Fruit fly (Drosophila melanogaster): Measurements from ENCODE around the gene Hpf1.
A peak's percentile ranks its signal among the peaks of the same experiment; 100 is the strongest.

Hpf1 gene

dm6 chr3R:5791497-5791896 lies at the start of gene Hpf1 (continued):
- TF ChIP-seq CG16815 (GFP tag; optimal IDR thresholded peaks at IDR 0.05) (peak; percentile 98), CG17612 (GFP tag; IDR thresholded peaks at IDR 0.05) (peak; percentile 95), CG13894 (tag; optimal IDR thresholded peaks at IDR 0.05) (peak; percentile 98), CG7928 (GFP tag; optimal IDR thresholded peaks at IDR 0.05) (peak; percentile 80), CG12071 (GFP tag; optimal IDR thresholded peaks at IDR 0.05) (peak; percentile 98), scrt (GFP tag; optimal IDR thresholded peaks at IDR 0.05) (peak; percentile 93), stwl (tag; optimal IDR thresholded peaks at IDR 0.05) (peak; percentile 86), Nf-YC (tag; optimal IDR thresholded peaks at IDR 0.05) (peak; percentile 90), Chrac-16 (GFP tag; optimal IDR thresholded peaks at IDR 0.05) (peak; percentile 99), CG2199 (GFP tag; IDR thresholded peaks at IDR 0.05) (peak; percentile 85; the same call in 2 of the 3 replicates), CG31224 (GFP tag; IDR thresholded peaks at IDR 0.05) (peak; percentile 95), maf-S (GFP tag; optimal IDR thresholded peaks at IDR 0.05) (peak; percentile 98), E2f2 (GFP tag; IDR thresholded peaks at IDR 0.05) (peak; percentile 86), D19A (tag; optimal IDR thresholded peaks at IDR 0.05) (peak; percentile 94), Sry-δ (GFP tag; optimal IDR thresholded peaks at IDR 0.05) (peak; percentile 81), CG3163 (GFP tag; optimal IDR thresholded peaks at IDR 0.05) (peak; percentile 91), nerfin-1 (tag; optimal IDR thresholded peaks at IDR 0.05) (peak; percentile 96), CG15269 (tag; optimal IDR thresholded peaks at IDR 0.05) (peak; percentile 99), NC2α (GFP tag; optimal IDR thresholded peaks at IDR 0.05) (peak; percentile 96), zen (tag; optimal IDR thresholded peaks at IDR 0.05) (peak; percentile 97), Dip2 (GFP tag; IDR thresholded peaks at IDR 0.05) (peak; percentile 73), sr (GFP tag; IDR thresholded peaks at IDR 0.05) (peak; percentile 86; the same call in 2 of the 3 replicates), CG4328 (GFP tag; optimal IDR thresholded peaks at IDR 0.05) (peak; percentile 94), CG13287 (GFP tag; IDR thresholded peaks at IDR 0.05; ENCODE audit: partially characterized antibody) (peak; percentile 42; the same call in 1 of the 2 replicates), Six4 (GFP tag; optimal IDR thresholded peaks at IDR 0.05) (peak; percentile 98), grau (tag; optimal IDR thresholded peaks at IDR 0.05) (peak; percentile 98), Awh (GFP tag; IDR thresholded peaks at IDR 0.05) (peak; percentile 94), Adf1 (GFP tag; IDR thresholded peaks at IDR 0.05) (peak; percentile 84), aop (GFP tag; IDR thresholded peaks at IDR 0.05) (peak; percentile 91)

DNA sequence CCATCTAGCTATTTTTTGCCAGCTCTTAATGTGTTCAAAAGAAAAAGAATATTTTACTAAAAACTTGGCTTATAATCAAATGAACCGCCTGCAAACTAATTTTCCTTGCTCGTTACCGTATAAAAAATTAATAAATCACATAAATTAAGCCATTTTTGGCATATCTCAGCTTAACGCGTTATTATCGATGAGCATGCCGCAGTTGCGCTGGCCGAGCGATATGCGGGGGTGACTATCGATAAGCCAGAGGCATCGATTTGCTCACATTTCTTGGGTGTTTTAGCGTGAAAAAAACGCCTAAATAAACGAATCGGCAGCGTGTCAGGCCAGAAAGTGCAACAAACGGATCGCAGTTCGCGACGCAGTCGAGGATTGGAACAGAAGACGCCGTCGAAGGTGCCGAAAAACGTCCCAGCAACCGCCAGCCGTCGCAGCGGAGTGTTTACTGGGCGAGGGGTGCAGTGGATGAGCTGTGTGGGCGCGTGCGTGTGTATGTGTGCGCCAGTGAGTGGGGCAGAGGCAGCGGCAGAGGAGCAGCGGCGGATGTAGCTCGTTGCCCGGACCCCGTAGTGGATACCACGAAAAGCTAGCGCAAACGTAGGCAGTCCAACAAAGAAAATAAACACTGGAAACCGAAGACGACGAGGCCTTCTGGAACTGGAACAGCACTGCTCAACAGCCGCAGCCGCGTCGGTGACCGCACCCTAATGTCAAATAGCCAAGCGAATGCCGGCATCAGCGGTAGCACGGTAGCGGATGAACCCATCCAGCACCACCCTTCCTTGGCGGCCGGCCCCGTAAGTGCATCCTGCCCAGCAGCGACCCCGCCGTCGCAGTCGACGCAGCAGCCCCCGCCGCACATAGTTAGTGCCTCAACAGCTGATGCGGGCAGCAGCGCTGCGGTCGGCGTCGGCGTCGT lies 49.1 kb upstream of the Hpf1 start, which contains the start of the genes Sym and Madm:
Gene Sym, minus strand, starts transcription at position 199 of the 919 bp plus-strand sequence.
Gene Madm, plus strand, starts transcription at position 233 of the 919 bp plus-strand sequence.
- no peak for TF ChIP-seq ci (GFP tag; IDR thresholded peaks at IDR 0.05)
- no peak for TF ChIP-seq odd (GFP tag; optimal IDR thresholded peaks at IDR 0.05)
- 0 out of 3 replicates have a peak, but pooled peaks have one; percentile 41 for TF ChIP-seq CG34422 (GFP tag; IDR thresholded peaks at IDR 0.05)
- peak in 1 of 2 experiments; percentile 50 for TF ChIP-seq Hr51 (GFP tag; optimal IDR thresholded peaks at IDR 0.05)
- no peak for TF ChIP-seq CG7987 (GFP tag; optimal IDR thresholded peaks at IDR 0.05)
- no peak for TF ChIP-seq otp (GFP tag; IDR thresholded peaks at IDR 0.05)
- peak; percentile 7 for TF ChIP-seq Neu2 (GFP tag; optimal IDR thresholded peaks at IDR 0.05; ENCODE audit: borderline replicate concordance)
- no peak for TF ChIP-seq fd64A (GFP tag; optimal IDR thresholded peaks at IDR 0.05)
- no peak for TF ChIP-seq CG10321 (GFP tag; IDR thresholded peaks at IDR 0.05)
- no peak for TF ChIP-seq lov (optimal IDR thresholded peaks at IDR 0.05)
- TF ChIP-seq lov (GFP tag; IDR thresholded peaks at IDR 0.05): 0 out of 3 replicates have a peak, but pooled peaks have one; percentile 51
- TF ChIP-seq ATbp (GFP tag; optimal IDR thresholded peaks at IDR 0.05): no peak
- peak; percentile 70 for TF ChIP-seq Max (GFP tag; optimal IDR thresholded peaks at IDR 0.05)
- TF ChIP-seq CG3995 (GFP tag; optimal IDR thresholded peaks at IDR 0.05): peak; percentile 61
- peak; percentile 96 for TF ChIP-seq Adf1 (GFP tag; IDR thresholded peaks at IDR 0.05)
- peak; percentile 7 for TF ChIP-seq CG7556 (GFP tag; optimal IDR thresholded peaks at IDR 0.05)
- TF ChIP-seq CG6689 (GFP tag; IDR thresholded peaks at IDR 0.05): no peak
- TF ChIP-seq CG43689 (GFP tag; IDR thresholded peaks at IDR 0.05): no peak
- TF ChIP-seq gem (tag; optimal IDR thresholded peaks at IDR 0.05): no peak
- TF ChIP-seq eyg (GFP tag; optimal IDR thresholded peaks at IDR 0.05): no peak
- TF ChIP-seq CG42726 (GFP tag; IDR thresholded peaks at IDR 0.05; ENCODE audit: partially characterized antibody): 0 out of 2 replicates have a peak, but pooled peaks have one; percentile 23
- no peak for TF ChIP-seq chm (GFP tag; IDR thresholded peaks at IDR 0.05)

All from whole organism, embryonic.